Worm (Caenorhabditis elegans) whole organism, L1 larva: ENCODE results near the gene pho-9.

Experiments used
- C16A3.4 ChIP-seq: fragments of 150-350 bp; optimal IDR thresholded peaks from 2 replicates; lab custom pipeline; 2014; ENCODE audit warnings: missing biosample characterization, missing genetic modification characterization
- F16B12.6 ChIP-seq: fragments of 150-350 bp; optimal IDR thresholded peaks from 2 replicates; lab custom pipeline; 2014; ENCODE audit warnings: missing biosample characterization, missing genetic modification characterization
- Y116A8C.19 ChIP-seq: sonication (generic microtip); optimal IDR thresholded peaks from 2 replicates; lab custom pipeline; 2016; ENCODE audit warnings: missing compliant biosample characterization, missing genetic modification characterization, borderline replicate concordance
- alr-1 ChIP-seq: fragments of 200-800 bp; sonication (Bioruptor generic); optimal IDR thresholded peaks from 2 replicates; lab custom pipeline; 2018; ENCODE audit warnings: borderline replicate concordance, mild to moderate bottlenecking, missing genetic modification characterization, missing compliant biosample characterization
- aly-2 ChIP-seq: fragments of 150-350 bp; optimal IDR thresholded peaks from 2 replicates; lab custom pipeline; 2014; ENCODE audit warnings: missing biosample characterization, missing genetic modification characterization
- ceh-63 ChIP-seq: fragments of 200-800 bp; sonication (Bioruptor generic); optimal IDR thresholded peaks from 2 replicates; lab custom pipeline; 2018; ENCODE audit warnings: mild to moderate bottlenecking, missing genetic modification characterization, missing compliant biosample characterization
- ceh-8 ChIP-seq: fragments of 200-800 bp; sonication (Bioruptor generic); optimal IDR thresholded peaks from 2 replicates; lab custom pipeline; 2018; ENCODE audit warnings: mild to moderate bottlenecking, missing genetic modification characterization, moderate library complexity, missing compliant biosample characterization
- ceh-82 ChIP-seq, 3 experiments: fragments of 150-350 bp in 1 of 3; sonication (generic microtip) in 2 of 3; optimal IDR thresholded peaks; 2 replicates each; lab custom pipeline; 2014 to 2017; ENCODE audit warnings: missing biosample characterization in 3 of 3, missing genetic modification characterization in 3 of 3
- ceh-88 ChIP-seq: fragments of 200-800 bp; sonication (Bioruptor generic); IDR thresholded peaks from 2 replicates; pipeline ENCODE4 v1.3.6; 2022; ENCODE audit warnings: missing genetic modification characterization, missing compliant biosample characterization
- egl-13 ChIP-seq: sonication (generic microtip); optimal IDR thresholded peaks from 2 replicates; lab custom pipeline; 2016; ENCODE audit warnings: missing genotype, missing genetic modification reagents, missing genetic modification characterization, missing compliant biosample characterization
- elt-2 ChIP-seq: sonication (generic microtip); optimal IDR thresholded peaks from 2 replicates; lab custom pipeline; 2016; ENCODE audit warnings: missing genetic modification characterization, mild to moderate bottlenecking, inconsistent platforms, missing compliant biosample characterization, missing genetic modification reagents
- elt-3 ChIP-seq, 6 experiments: fragments of 150-350 bp in 1 of 6; sonication (generic microtip); optimal IDR thresholded peaks; 2 replicates each; lab custom pipeline; 2017 to 2018; ENCODE audit warnings: missing biosample characterization in 6 of 6, missing genetic modification characterization in 6 of 6, inconsistent platforms in 1 of 6
- fos-1 ChIP-seq: fragments of 150-350 bp; optimal IDR thresholded peaks from 2 replicates; lab custom pipeline; 2014; ENCODE audit warnings: missing biosample characterization, missing genetic modification characterization
- grh-1 ChIP-seq: fragments of 200-800 bp; sonication (Bioruptor generic); IDR thresholded peaks from 2 replicates; pipeline ENCODE4 v1.3.6; 2022; ENCODE audit warnings: missing genetic modification reagents, missing genetic modification characterization, missing compliant biosample characterization
- hlh-17 ChIP-seq: fragments of 200-800 bp; sonication (Bioruptor generic); optimal IDR thresholded peaks from 2 replicates; lab custom pipeline; 2018; ENCODE audit warnings: missing genetic modification characterization, mild to moderate bottlenecking, missing compliant biosample characterization, moderate library complexity, borderline replicate concordance
- hlh-4 ChIP-seq: sonication (generic microtip); optimal IDR thresholded peaks from 2 replicates; lab custom pipeline; 2016; ENCODE audit warnings: mild to moderate bottlenecking, missing genetic modification characterization, missing compliant biosample characterization
- lin-13 ChIP-seq: fragments of 150-350 bp; optimal IDR thresholded peaks from 2 replicates; lab custom pipeline; 2014; ENCODE audit warnings: missing biosample characterization, missing genetic modification reagents, missing genetic modification characterization
- lin-15B ChIP-seq: fragments of 150-350 bp; sonication (generic microtip); optimal IDR thresholded peaks from 3 replicates; lab custom pipeline; 2014; ENCODE audit warnings: missing biosample characterization, missing genetic modification characterization
- lir-3 ChIP-seq: sonication (generic microtip); optimal IDR thresholded peaks from 2 replicates; lab custom pipeline; 2016; ENCODE audit warnings: mild to moderate bottlenecking, missing genetic modification characterization, moderate library complexity, missing compliant biosample characterization; ENCODE audit not compliant: poor library complexity
- mab-9 ChIP-seq: fragments of 200-800 bp; sonication (Bioruptor generic); IDR thresholded peaks from 2 replicates; pipeline ENCODE4 v1.3.6; 2022; ENCODE audit warnings: missing genetic modification reagents, missing genetic modification characterization, missing compliant biosample characterization
- mef-2 ChIP-seq: fragments of 150-350 bp; optimal IDR thresholded peaks from 2 replicates; lab custom pipeline; 2014; ENCODE audit warnings: missing biosample characterization, missing genetic modification characterization
- nhr-11 ChIP-seq: fragments of 150-350 bp; optimal IDR thresholded peaks from 2 replicates; lab custom pipeline; 2014; ENCODE audit warnings: missing biosample characterization, missing genetic modification characterization
- nhr-12 ChIP-seq: sonication (generic microtip); optimal IDR thresholded peaks from 2 replicates; lab custom pipeline; 2017; ENCODE audit warnings: missing biosample characterization, missing genetic modification characterization
- nhr-20 ChIP-seq: sonication (generic microtip); optimal IDR thresholded peaks from 2 replicates; lab custom pipeline; 2016; ENCODE audit warnings: mild to moderate bottlenecking, missing genetic modification characterization, missing compliant biosample characterization
- nhr-237 ChIP-seq: fragments of 150-350 bp; optimal IDR thresholded peaks from 2 replicates; lab custom pipeline; 2014; ENCODE audit warnings: missing biosample characterization, missing genetic modification characterization
- nhr-47 ChIP-seq: sonication (generic microtip); optimal IDR thresholded peaks from 2 replicates; lab custom pipeline; 2016; ENCODE audit warnings: mild to moderate bottlenecking, missing genetic modification characterization, moderate library complexity, missing compliant biosample characterization
- nhr-84 ChIP-seq: sonication (generic microtip); optimal IDR thresholded peaks from 2 replicates; lab custom pipeline; 2017; ENCODE audit warnings: missing biosample characterization, missing genetic modification characterization
- nhr-90 ChIP-seq: sonication (generic microtip); optimal IDR thresholded peaks from 2 replicates; lab custom pipeline; 2016; ENCODE audit warnings: mild to moderate bottlenecking, missing genetic modification characterization, missing compliant biosample characterization; ENCODE audit not compliant: poor library complexity
- pax-3 ChIP-seq: fragments of 200-800 bp; sonication (Bioruptor generic); optimal IDR thresholded peaks from 2 replicates; lab custom pipeline; 2018; ENCODE audit warnings: mild to moderate bottlenecking, missing genetic modification characterization, moderate library complexity, missing compliant biosample characterization
- rnt-1 ChIP-seq: sonication (generic microtip); optimal IDR thresholded peaks from 2 replicates; lab custom pipeline; 2016; ENCODE audit warnings: mild to moderate bottlenecking, missing genetic modification characterization, moderate library complexity, missing compliant biosample characterization
- skn-1 ChIP-seq: fragments of 150-350 bp; optimal IDR thresholded peaks from 2 replicates; lab custom pipeline; 2014; ENCODE audit warnings: missing biosample characterization, missing genetic modification characterization
- snpc-4 ChIP-seq: fragments of 150-350 bp; optimal IDR thresholded peaks from 2 replicates; lab custom pipeline; 2014; ENCODE audit warnings: missing biosample characterization, missing genetic modification characterization
- snu-23 ChIP-seq: sonication (generic microtip); optimal IDR thresholded peaks from 2 replicates; lab custom pipeline; 2016; ENCODE audit warnings: missing genetic modification characterization, missing compliant biosample characterization
- sup-37 ChIP-seq: fragments of 200-800 bp; sonication (Bioruptor generic); optimal IDR thresholded peaks from 2 replicates; lab custom pipeline; 2018; ENCODE audit warnings: mild to moderate bottlenecking, missing genetic modification characterization, missing compliant biosample characterization
- swsn-7 ChIP-seq: sonication (generic microtip); optimal IDR thresholded peaks from 2 replicates; lab custom pipeline; 2016; ENCODE audit warnings: missing genetic modification characterization, missing compliant biosample characterization
- tbx-2 ChIP-seq: sonication (generic microtip); optimal IDR thresholded peaks from 2 replicates; lab custom pipeline; 2016; ENCODE audit warnings: missing genetic modification characterization, missing compliant biosample characterization
- tlp-1 ChIP-seq: fragments of 150-350 bp; optimal IDR thresholded peaks from 2 replicates; lab custom pipeline; 2014; ENCODE audit warnings: missing biosample characterization, missing genetic modification characterization
- unc-30 ChIP-seq: sonication (generic microtip); optimal IDR thresholded peaks from 2 replicates; lab custom pipeline; 2017; ENCODE audit warnings: missing biosample characterization, missing genetic modification characterization
- unc-98 ChIP-seq: fragments of 200-800 bp; sonication (Bioruptor generic); IDR thresholded peaks from 2 replicates; pipeline ENCODE4 v1.3.6; 2022; ENCODE audit warnings: missing genetic modification characterization, missing compliant biosample characterization
- vab-15 ChIP-seq: sonication (generic microtip); optimal IDR thresholded peaks from 2 replicates; lab custom pipeline; 2017; ENCODE audit warnings: missing genotype, mild to moderate bottlenecking, missing genetic modification characterization, missing compliant biosample characterization
- xbp-1 ChIP-seq: sonication (generic microtip); optimal IDR thresholded peaks from 2 replicates; lab custom pipeline; 2016; ENCODE audit warnings: missing genetic modification characterization, missing compliant biosample characterization
- zip-4 ChIP-seq: fragments of 200-800 bp; sonication (Bioruptor generic); optimal IDR thresholded peaks from 2 replicates; lab custom pipeline; 2018; ENCODE audit warnings: mild to moderate bottlenecking, missing genetic modification characterization, moderate library complexity, missing compliant biosample characterization
- ztf-4 ChIP-seq: fragments of 150-350 bp; optimal IDR thresholded peaks from 2 replicates; lab custom pipeline; 2014; ENCODE audit warnings: missing biosample characterization, missing genetic modification characterization

The pho-9 gene

DNA sequence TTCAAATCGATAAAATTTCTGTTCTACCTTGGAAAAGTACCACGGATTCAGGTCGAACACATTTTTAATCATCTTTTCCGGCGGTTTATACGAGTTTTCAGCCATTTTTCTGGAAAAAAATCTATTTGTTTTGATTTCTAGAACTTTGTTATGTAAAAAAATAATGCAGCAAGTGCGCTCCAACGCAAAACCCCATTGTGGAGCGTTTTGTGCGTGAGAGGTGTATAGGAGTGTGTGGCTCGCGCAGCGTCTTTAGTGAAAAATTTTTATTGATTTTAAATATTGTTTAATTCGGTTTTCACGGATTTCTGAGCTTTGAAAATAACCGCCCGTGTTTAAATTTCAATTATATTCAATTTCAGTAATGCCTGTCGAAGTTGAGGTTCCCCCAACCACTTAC, 25.2 kb upstream of the pho-9 start, which contains the start of gene Y71H2AM.20 (continued):
- peak; percentile 92 for TF ChIP-seq tbx-2
- TF ChIP-seq sup-37 = no peak
- TF ChIP-seq ztf-4 = peak; percentile 87
- peak; percentile 95 for TF ChIP-seq rnt-1 (tag; lab: Kevin White, UChicago)
- peak; percentile 95 for TF ChIP-seq xbp-1 (tag; lab: Kevin White, UChicago)
- no peak for TF ChIP-seq hlh-4
- TF ChIP-seq nhr-12 = no peak
- TF ChIP-seq fos-1 (tag; lab: Kevin White, UChicago) = peak; percentile 94
- TF ChIP-seq nhr-84 (tag; lab: Kevin White, UChicago) = no peak
- no peak for TF ChIP-seq lir-3
- peak; percentile 80 for TF ChIP-seq F16B12.6 (tag; lab: Kevin White, UChicago)
- TF ChIP-seq lin-15B (tag; lab: Kevin White, UChicago) = peak; percentile 99
- TF ChIP-seq C16A3.4 (tag; lab: Kevin White, UChicago) = peak; percentile 99
- TF ChIP-seq ceh-88 = peak; percentile 88
- peak; percentile 84 for TF ChIP-seq egl-13
- peak; percentile 99 for TF ChIP-seq snu-23 (GFP tag; lab: Kevin White, UChicago)
- TF ChIP-seq Y116A8C.19 (tag; lab: Kevin White, UChicago) = no peak
- TF ChIP-seq nhr-47 (tag; lab: Kevin White, UChicago) = peak; percentile 95
- TF ChIP-seq alr-1 (tag; lab: Kevin White, UChicago) = no peak
- peak; percentile 90 for TF ChIP-seq nhr-90
- TF ChIP-seq nhr-11 (tag; lab: Kevin White, UChicago) = peak; percentile 29
- peak; percentile 96 to 99 (median 99) for TF ChIP-seq ceh-82 (tag; optimal IDR thresholded peaks at IDR 0.05; lab: Kevin White, UChicago)
- peak; percentile 93 for TF ChIP-seq skn-1
- peak; percentile 86 for TF ChIP-seq ceh-8 (GFP tag; lab: Kevin White, UChicago)
- peak; percentile 40; the same call in 1 of the 2 replicates for TF ChIP-seq grh-1 (GFP tag; lab: Robert Waterston, UW)
- peak; percentile 84 for TF ChIP-seq vab-15
- peak; percentile 35; the same call in 1 of the 2 replicates for TF ChIP-seq unc-98 (GFP tag; lab: Robert Waterston, UW)
- TF ChIP-seq lin-13 = peak; percentile 97
- no peak for TF ChIP-seq ceh-63
- peak; percentile 92 for TF ChIP-seq aly-2 (tag; lab: Kevin White, UChicago)
- TF ChIP-seq tlp-1 = no peak
- peak; percentile 96 for TF ChIP-seq swsn-7 (tag; lab: Kevin White, UChicago)
- peak; percentile 82 to 99 (median 96) for TF ChIP-seq elt-3 (tag; optimal IDR thresholded peaks at IDR 0.05; lab: Kevin White, UChicago)
- TF ChIP-seq hlh-17 (GFP tag; lab: Kevin White, UChicago) = no peak
- TF ChIP-seq nhr-237 (tag; lab: Kevin White, UChicago) = peak; percentile 92
- TF ChIP-seq mab-9 (GFP tag; lab: Robert Waterston, UW) = peak; percentile 72; the same call in 1 of the 2 replicates
- peak; percentile 96 for TF ChIP-seq nhr-20
- TF ChIP-seq snpc-4 = peak; percentile 90
- peak; percentile 59 for TF ChIP-seq zip-4 (GFP tag; lab: Kevin White, UChicago)

ce11 chrIII:2781833-2782232, 21.2 kb upstream of the pho-9 start:
- TF ChIP-seq unc-98 (GFP tag; lab: Robert Waterston, UW) (no peak), nhr-12 (no peak), nhr-11 (tag; lab: Kevin White, UChicago) (no peak), mef-2 (tag; lab: Kevin White, UChicago) (no peak), unc-30 (no peak), pax-3 (tag; lab: Kevin White, UChicago) (no peak), egl-13 (no peak), snpc-4 (no peak), elt-2 (tag; lab: Kevin White, UChicago) (no peak)
